Fruit fly (Drosophila melanogaster) whole organism, embryonic: ENCODE results near the gene CG3862.

Source experiments
- BEAF-32 ChIP-seq: fragments of 200-800 bp; sonication (Bioruptor generic); optimal IDR thresholded peaks from 3 replicates; lab custom pipeline; 2017; ENCODE audit warnings: missing biosample characterization, missing genetic modification characterization, mild to moderate bottlenecking, moderate library complexity, missing genetic modification reagents
- BtbVII ChIP-seq: fragments of 200-800 bp; sonication (Bioruptor generic); optimal IDR thresholded peaks from 3 replicates; lab custom pipeline; 2017; ENCODE audit warnings: missing biosample characterization, mild to moderate bottlenecking, missing genetic modification characterization
- CG10462 ChIP-seq: fragments of 200-800 bp; sonication (Bioruptor generic); optimal IDR thresholded peaks from 2 replicates; lab custom pipeline; 2016; ENCODE audit warnings: missing biosample characterization, missing genetic modification characterization
- CG10959 ChIP-seq: fragments of 200-800 bp; sonication (Bioruptor generic); IDR thresholded peaks from 2 replicates; pipeline ENCODE4 v1.3.6; 2022; ENCODE audit warnings: missing biosample characterization, missing genetic modification characterization
- CG11398 ChIP-seq: fragments of 200-800 bp; sonication (Bioruptor generic); optimal IDR thresholded peaks from 2 replicates; lab custom pipeline; 2016; ENCODE audit warnings: missing biosample characterization, missing genetic modification characterization
- CG12071 ChIP-seq: fragments of 200-800 bp; sonication (Bioruptor generic); optimal IDR thresholded peaks from 3 replicates; lab custom pipeline; 2018; ENCODE audit warnings: missing biosample characterization, mild to moderate bottlenecking, missing genetic modification characterization
- CG13424 ChIP-seq: fragments of 200-800 bp; sonication (Bioruptor generic); optimal IDR thresholded peaks from 2 replicates; lab custom pipeline; 2019; ENCODE audit warnings: missing biosample characterization, mild to moderate bottlenecking, missing genetic modification characterization, moderate library complexity
- CG16779 ChIP-seq: fragments of 200-800 bp; sonication (Bioruptor generic); IDR thresholded peaks from 2 replicates; pipeline ENCODE4 v1.3.6; 2022; ENCODE audit warnings: missing biosample characterization, missing genetic modification characterization
- CG1832 ChIP-seq: fragments of 200-800 bp; sonication (Bioruptor generic); optimal IDR thresholded peaks from 2 replicates; lab custom pipeline; 2017; ENCODE audit warnings: missing biosample characterization, mild to moderate bottlenecking, missing genetic modification characterization, inconsistent platforms
- CG18599 ChIP-seq: fragments of 200-800 bp; sonication (Bioruptor generic); optimal IDR thresholded peaks from 3 replicates; lab custom pipeline; 2017; ENCODE audit warnings: missing biosample characterization, missing genetic modification characterization, mild to moderate bottlenecking, moderate library complexity, missing genetic modification reagents
- CG30403 ChIP-seq: fragments of 200-800 bp; sonication (Bioruptor generic); optimal IDR thresholded peaks from 3 replicates; lab custom pipeline; 2016; ENCODE audit warnings: missing biosample characterization, missing genetic modification characterization
- CG32772 ChIP-seq: fragments of 200-800 bp; sonication (Bioruptor generic); IDR thresholded peaks from 2 replicates; pipeline ENCODE4 v1.3.6; 2022; ENCODE audit warnings: missing biosample characterization, missing genetic modification characterization
- CG4707 ChIP-seq: fragments of 200-800 bp; sonication (Bioruptor generic); optimal IDR thresholded peaks from 2 replicates; lab custom pipeline; 2018; ENCODE audit warnings: missing biosample characterization, mild to moderate bottlenecking, missing genetic modification characterization, moderate library complexity
- CG5245 ChIP-seq: fragments of 200-800 bp; sonication (Bioruptor generic); optimal IDR thresholded peaks from 3 replicates; lab custom pipeline; 2016; ENCODE audit warnings: missing biosample characterization, missing genetic modification characterization
- CG6791 ChIP-seq: fragments of 200-800 bp; sonication (Bioruptor generic); IDR thresholded peaks from 3 replicates; pipeline ENCODE4 v1.3.6; 2022; ENCODE audit warnings: missing biosample characterization, missing genetic modification characterization; ENCODE audit not compliant: partially characterized antibody
- CG7556 ChIP-seq: fragments of 200-800 bp; sonication (Bioruptor generic); optimal IDR thresholded peaks from 2 replicates; lab custom pipeline; 2017; ENCODE audit warnings: missing biosample characterization, mild to moderate bottlenecking, missing genetic modification characterization
- CG7963 ChIP-seq: fragments of 200-800 bp; sonication (Bioruptor generic); IDR thresholded peaks from 3 replicates; pipeline ENCODE4 v1.3.6; 2022; ENCODE audit warnings: missing biosample characterization, missing genetic modification characterization; ENCODE audit not compliant: partially characterized antibody
- CG9437 ChIP-seq: fragments of 200-800 bp; sonication (Bioruptor generic); optimal IDR thresholded peaks from 2 replicates; lab custom pipeline; 2018; ENCODE audit warnings: missing biosample characterization, mild to moderate bottlenecking, missing genetic modification characterization
- CG9817 ChIP-seq: fragments of 200-800 bp; sonication (Bioruptor generic); optimal IDR thresholded peaks from 2 replicates; lab custom pipeline; 2018; ENCODE audit warnings: missing biosample characterization, mild to moderate bottlenecking, missing genetic modification characterization, moderate library complexity
- Chrac-16 ChIP-seq: fragments of 200-800 bp; sonication (Bioruptor generic); optimal IDR thresholded peaks from 3 replicates; lab custom pipeline; 2016; ENCODE audit warnings: missing biosample characterization, missing genetic modification characterization
- Doc2 ChIP-seq: fragments of 200-800 bp; sonication (Bioruptor generic); IDR thresholded peaks from 2 replicates; pipeline ENCODE4 v1.3.6; 2022; ENCODE audit warnings: missing biosample characterization, missing genetic modification characterization
- Ets97D ChIP-seq: fragments of 200-800 bp; sonication (Bioruptor generic); optimal IDR thresholded peaks from 3 replicates; lab custom pipeline; 2016; ENCODE audit warnings: missing biosample characterization, missing genetic modification characterization
- GATAe ChIP-seq: fragments of 200-800 bp; sonication (Bioruptor generic); conservative IDR thresholded peaks from 2 replicates; pipeline ENCODE4 v1.3.6; 2022; ENCODE audit warnings: missing biosample characterization, missing genetic modification characterization
- Lhr ChIP-seq: fragments of 200-800 bp; sonication (Bioruptor generic); optimal IDR thresholded peaks from 3 replicates; lab custom pipeline; 2017; ENCODE audit warnings: mild to moderate bottlenecking, missing biosample characterization, missing genetic modification reagents, missing genetic modification characterization
- NFAT ChIP-seq: fragments of 200-800 bp; sonication (Bioruptor generic); IDR thresholded peaks from 2 replicates; pipeline ENCODE4 v1.3.6; 2022; ENCODE audit warnings: missing biosample characterization, missing genetic modification characterization
- NfI ChIP-seq: fragments of 200-800 bp; sonication (Bioruptor generic); optimal IDR thresholded peaks from 3 replicates; lab custom pipeline; 2018; ENCODE audit warnings: missing biosample characterization, mild to moderate bottlenecking, missing genetic modification characterization, moderate library complexity
- Pdp1 ChIP-seq, 2 experiments: fragments of 200-800 bp; sonication (Bioruptor generic); optimal IDR thresholded peaks; 3 replicates each; lab custom pipeline; 2016; ENCODE audit warnings: missing biosample characterization in 2 of 2, missing genetic modification characterization in 2 of 2, mild to moderate bottlenecking in 1 of 2, moderate library complexity in 1 of 2
- Six4 ChIP-seq: fragments of 200-800 bp; sonication (Bioruptor generic); optimal IDR thresholded peaks from 2 replicates; lab custom pipeline; 2016; ENCODE audit warnings: missing biosample characterization, missing genetic modification characterization
- Sox100B ChIP-seq: fragments of 200-800 bp; sonication (Bioruptor generic); optimal IDR thresholded peaks from 3 replicates; lab custom pipeline; 2018; ENCODE audit warnings: missing biosample characterization, mild to moderate bottlenecking, missing genetic modification characterization
- Spps ChIP-seq: fragments of 200-800 bp; sonication (Bioruptor generic); optimal IDR thresholded peaks from 2 replicates; lab custom pipeline; 2018; ENCODE audit warnings: missing biosample characterization, mild to moderate bottlenecking, missing genetic modification characterization
- Sry-β ChIP-seq: fragments of 200-800 bp; sonication (Bioruptor generic); optimal IDR thresholded peaks from 2 replicates; lab custom pipeline; 2018; ENCODE audit warnings: missing biosample characterization, mild to moderate bottlenecking, missing genetic modification characterization, moderate library complexity
- ato ChIP-seq: fragments of 200-800 bp; sonication (Bioruptor generic); IDR thresholded peaks from 2 replicates; pipeline ENCODE4 v1.3.6; 2022; ENCODE audit warnings: missing biosample characterization, missing genetic modification characterization; ENCODE audit not compliant: partially characterized antibody
- cad ChIP-seq: fragments of >200 bp; optimal IDR thresholded peaks from 2 replicates; lab custom pipeline; 2017; ENCODE audit warnings: missing biosample characterization, missing genetic modification characterization
- chif ChIP-seq, 2 experiments: fragments of 200-800 bp; sonication (Bioruptor generic); optimal IDR thresholded peaks; 3 replicates each; lab custom pipeline; 2016; ENCODE audit warnings: missing biosample characterization in 2 of 2, missing genetic modification characterization in 2 of 2
- crc ChIP-seq: fragments of 200-800 bp; sonication (Bioruptor generic); optimal IDR thresholded peaks from 2 replicates; lab custom pipeline; 2016; ENCODE audit warnings: missing biosample characterization, missing genetic modification characterization
- crol ChIP-seq: fragments of 200-800 bp; sonication (Bioruptor generic); IDR thresholded peaks from 2 replicates; pipeline ENCODE4 v1.3.6; 2022; ENCODE audit warnings: missing biosample characterization, missing genetic modification characterization
- danr ChIP-seq: fragments of 200-800 bp; sonication (Bioruptor generic); IDR thresholded peaks from 2 replicates; pipeline ENCODE4 v1.3.6; 2022; ENCODE audit warnings: missing biosample characterization, missing genetic modification characterization
- en ChIP-seq: fragments of 200-800 bp; sonication (Bioruptor generic); optimal IDR thresholded peaks from 2 replicates; lab custom pipeline; 2016; ENCODE audit warnings: missing biosample characterization, missing genetic modification characterization
- fu2 ChIP-seq: fragments of 200-800 bp; sonication (Bioruptor generic); optimal IDR thresholded peaks from 2 replicates; lab custom pipeline; 2016; ENCODE audit warnings: missing biosample characterization, missing genetic modification characterization
- gro ChIP-seq: fragments of 200-800 bp; sonication (Bioruptor generic); optimal IDR thresholded peaks from 2 replicates; lab custom pipeline; 2016; ENCODE audit warnings: missing biosample characterization, missing genetic modification characterization
- h ChIP-seq: fragments of >200 bp; optimal IDR thresholded peaks from 2 replicates; lab custom pipeline; 2017
- kah ChIP-seq: fragments of 200-800 bp; sonication (Bioruptor generic); optimal IDR thresholded peaks from 2 replicates; lab custom pipeline; 2018; ENCODE audit warnings: missing biosample characterization, mild to moderate bottlenecking, missing genetic modification characterization
- psq ChIP-seq: fragments of 200-800 bp; sonication (Bioruptor generic); optimal IDR thresholded peaks from 2 replicates; lab custom pipeline; 2017; ENCODE audit warnings: missing biosample characterization, missing genetic modification characterization
- seq ChIP-seq: fragments of 200-800 bp; sonication (Bioruptor generic); IDR thresholded peaks from 2 replicates; pipeline ENCODE4 v1.3.6; 2022; ENCODE audit warnings: missing biosample characterization, missing genetic modification characterization
- sisA ChIP-seq: fragments of 200-800 bp; sonication (Bioruptor generic); IDR thresholded peaks from 2 replicates; pipeline ENCODE4 v1.3.6; 2022; ENCODE audit warnings: missing biosample characterization, missing genetic modification characterization
- slou ChIP-seq: fragments of 200-800 bp; sonication (Bioruptor generic); optimal IDR thresholded peaks from 3 replicates; lab custom pipeline; 2016; ENCODE audit warnings: missing biosample characterization, missing genetic modification characterization
- sug ChIP-seq: fragments of 200-800 bp; optimal IDR thresholded peaks from 2 replicates; lab custom pipeline; 2019; ENCODE audit warnings: missing biosample characterization, mild to moderate bottlenecking, missing genetic modification characterization, moderate library complexity
- tap ChIP-seq: fragments of 200-800 bp; optimal IDR thresholded peaks from 3 replicates; lab custom pipeline; 2019; ENCODE audit warnings: missing biosample characterization, mild to moderate bottlenecking, missing genetic modification characterization, moderate library complexity
- tx ChIP-seq: fragments of 200-800 bp; sonication (Bioruptor generic); optimal IDR thresholded peaks from 2 replicates; lab custom pipeline; 2016; ENCODE audit warnings: missing biosample characterization, missing genetic modification characterization
- unpg ChIP-seq: fragments of 200-800 bp; sonication (Bioruptor generic); optimal IDR thresholded peaks from 3 replicates; lab custom pipeline; 2018; ENCODE audit warnings: missing biosample characterization, mild to moderate bottlenecking, missing genetic modification characterization, moderate library complexity
- vfl ChIP-seq: fragments of 200-800 bp; sonication (Bioruptor generic); optimal IDR thresholded peaks from 2 replicates; lab custom pipeline; 2016; ENCODE audit warnings: missing biosample characterization, missing genetic modification characterization

The CG3862 gene

DNA sequence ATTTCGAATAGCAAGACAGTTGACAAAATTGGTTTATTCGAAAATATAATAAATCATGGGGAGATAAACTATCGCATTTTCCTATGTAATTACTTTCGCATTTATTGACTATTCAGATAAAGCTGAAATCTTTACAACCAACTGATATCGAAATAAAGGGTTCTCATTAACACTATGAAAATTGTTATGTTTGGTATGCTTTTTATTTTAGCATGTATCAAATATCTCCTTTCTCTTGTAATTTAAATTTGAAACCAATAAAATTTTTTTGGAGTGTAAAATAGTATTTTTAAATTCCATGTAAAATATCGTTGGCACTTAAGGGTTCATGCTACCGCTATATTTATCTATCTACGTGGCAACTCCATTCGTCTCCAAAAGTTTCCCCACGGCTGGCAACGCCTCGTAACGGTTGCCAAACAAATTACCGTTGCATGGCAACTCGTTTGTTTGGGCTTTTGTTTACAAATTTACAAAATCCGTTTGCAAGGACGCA is 29.4 kb upstream of the CG3862 start, which contains the start of gene CG13949 (continued):
- TF ChIP-seq Sox100B (GFP tag; lab: Kevin White, UChicago) (peak; percentile 15), vfl (GFP tag; lab: Kevin White, UChicago) (no peak), danr (no peak), BtbVII (peak; percentile 42), CG1832 (no peak), Lhr (GFP tag; lab: Kevin White, UChicago) (peak; percentile 98), kah (GFP tag; lab: Kevin White, UChicago) (peak; percentile 1), sisA (GFP tag; lab: Robert Waterston, UW) (peak; percentile 59), CG32772 (GFP tag; lab: Robert Waterston, UW) (peak; percentile 60), CG12071 (GFP tag; lab: Kevin White, UChicago) (peak; percentile 31), CG6791 (GFP tag; lab: Robert Waterston, UW) (peak; percentile 65; the same call in 2 of the 3 replicates), CG4707 (GFP tag; lab: Kevin White, UChicago) (no peak), ato (no peak), seq (peak; percentile 47; the same call in 1 of the 2 replicates), Ets97D (GFP tag; lab: Kevin White, UChicago) (peak; percentile 68), fu2 (peak; percentile 45), CG10959 (GFP tag; lab: Robert Waterston, UW) (peak; percentile 99), GATAe (GFP tag; lab: Robert Waterston, UW) (peak; percentile 65; the same call in 1 of the 2 replicates), CG18599 (GFP tag; lab: Kevin White, UChicago) (peak; percentile 70), en (GFP tag; lab: Kevin White, UChicago) (peak; percentile 42), CG7556 (peak; percentile 60), tx (GFP tag; lab: Kevin White, UChicago) (peak; percentile 61), CG13424 (peak; percentile 68), Doc2 (GFP tag; lab: Robert Waterston, UW) (no peak), slou (GFP tag; lab: Kevin White, UChicago) (peak; percentile 25), gro (peak; percentile 79), Spps (tag; lab: Kevin White, UChicago) (no peak), Chrac-16 (GFP tag; lab: Kevin White, UChicago) (peak; percentile 59), CG9437 (GFP tag; lab: Kevin White, UChicago) (no peak), crc (GFP tag; lab: Kevin White, UChicago) (no peak), tap (peak; percentile 28), Six4 (GFP tag; lab: Kevin White, UChicago) (peak; percentile 0), unpg (GFP tag; lab: Kevin White, UChicago) (peak; percentile 70), psq (GFP tag; lab: Kevin White, UChicago) (no peak), Sry-β (GFP tag; lab: Kevin White, UChicago) (no peak), NfI (GFP tag; lab: Kevin White, UChicago) (peak; percentile 62), crol (GFP tag; lab: Robert Waterston, UW) (no peak), CG7963 (GFP tag; lab: Robert Waterston, UW) (no peak), CG30403 (peak; percentile 70), CG9817 (tag; lab: Kevin White, UChicago) (peak; percentile 55), sug (tag; lab: Kevin White, UChicago) (peak; percentile 44), NFAT (peak; percentile 79), BEAF-32 (peak; percentile 65), CG5245 (no peak), Pdp1 (GFP tag; optimal IDR thresholded peaks at IDR 0.05; lab: Kevin White, UChicago) (peak; percentile 1 to 66), CG11398 (GFP tag; lab: Kevin White, UChicago) (peak; percentile 54), cad (GFP tag; lab: Kevin White, UChicago) (no peak), CG16779 (GFP tag; lab: Robert Waterston, UW) (peak; percentile 68; the same call in 1 of the 2 replicates), CG10462 (GFP tag; lab: Kevin White, UChicago) (peak; percentile 87), chif (GFP tag; optimal IDR thresholded peaks at IDR 0.05; lab: Kevin White, UChicago) (peak; percentile 11 to 66), h (lab: Kevin White, UChicago) (no peak)
